Worm (Caenorhabditis elegans) whole organism, young adult: ENCODE measurements around the gene AC7.3.

Experiments used
- somi-1 ChIP-seq: fragments of 200-800 bp; sonication (Bioruptor generic); optimal IDR thresholded peaks from 2 replicates; lab custom pipeline; 2018; ENCODE audit warnings: mild to moderate bottlenecking, missing genetic modification characterization, missing compliant biosample characterization
- tbp1 ChIP-seq: fragments of 200-800 bp; sonication (Bioruptor generic); optimal IDR thresholded peaks from 2 replicates; lab custom pipeline; 2018; ENCODE audit warnings: mild to moderate bottlenecking, missing genetic modification characterization, missing compliant biosample characterization
- unc-62 ChIP-seq: fragments of 150-350 bp; optimal IDR thresholded peaks from 2 replicates; lab custom pipeline; 2014; ENCODE audit warnings: missing biosample characterization, missing genetic modification reagents, missing genetic modification characterization

DNA sequence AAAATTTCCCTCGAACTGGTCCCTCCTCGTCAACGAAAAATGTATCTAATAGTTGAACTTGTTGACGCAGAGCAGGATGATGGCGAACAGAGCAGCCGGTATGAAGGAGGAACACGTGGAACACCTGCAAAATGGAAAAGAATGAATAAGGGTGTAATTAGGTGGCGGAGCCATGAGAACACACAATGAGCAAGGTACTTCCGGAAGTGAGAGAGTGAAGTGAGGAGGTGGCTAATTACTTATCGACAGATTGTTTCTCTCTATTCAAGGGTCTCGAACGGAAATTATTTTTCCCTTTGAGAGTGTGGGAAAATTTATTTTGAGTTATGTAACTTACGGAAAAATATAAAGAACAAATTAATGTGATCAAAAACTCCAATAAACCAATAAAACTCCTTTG lies 18.2 kb upstream of the AC7.3 start:
- no peak for TF ChIP-seq unc-62 (GFP tag; lab: Kevin White, UChicago)
- no peak for TF ChIP-seq tbp1 (GFP tag; lab: Kevin White, UChicago)
- TF ChIP-seq somi-1 (GFP tag; lab: Kevin White, UChicago), result no peak
